Fruit fly (Drosophila melanogaster): ENCODE data around the gene mei-217.
A peak's percentile ranks its signal among the peaks of the same experiment; 100 is the strongest.

Gene mei-217

dm6 chrX:17181264-17182198 is 38.7 kb upstream of the mei-217 start (continued):
- no peak for TF ChIP-seq ro (GFP tag; IDR thresholded peaks at IDR 0.05)
- TF ChIP-seq NC2α (GFP tag; optimal IDR thresholded peaks at IDR 0.05), result no peak
- TF ChIP-seq CoRest (tag; optimal IDR thresholded peaks at IDR 0.05), result peak; percentile 18
- peak; percentile 38 for TF ChIP-seq grau (tag; optimal IDR thresholded peaks at IDR 0.05)
- TF ChIP-seq CG15696 (tag; optimal IDR thresholded peaks at IDR 0.05), result no peak
- TF ChIP-seq CG9797 (GFP tag; optimal IDR thresholded peaks at IDR 0.05), result no peak
- no peak for TF ChIP-seq Dip2 (GFP tag; IDR thresholded peaks at IDR 0.05)
- TF ChIP-seq CG6254 (GFP tag; optimal IDR thresholded peaks at IDR 0.05), result no peak
- peak; percentile 36; the same call in 1 of the 2 replicates for TF ChIP-seq CG32532 (GFP tag; IDR thresholded peaks at IDR 0.05)
- TF ChIP-seq ttk (GFP tag; IDR thresholded peaks at IDR 0.05), result 0 out of 2 replicates have a peak, but pooled peaks have one; percentile 28
- TF ChIP-seq sens-2 (GFP tag; IDR thresholded peaks at IDR 0.05), result no peak
- no peak for TF ChIP-seq CG2129 (GFP tag; IDR thresholded peaks at IDR 0.05; ENCODE audit: partially characterized antibody)
- no peak for TF ChIP-seq Drgx (GFP tag; IDR thresholded peaks at IDR 0.05)
- TF ChIP-seq Lhr (GFP tag; optimal IDR thresholded peaks at IDR 0.05), result no peak
- peak; percentile 24; the same call in 1 of the 2 replicates for TF ChIP-seq lmd (GFP tag; IDR thresholded peaks at IDR 0.05)
- TF ChIP-seq CG17361 (GFP tag; IDR thresholded peaks at IDR 0.05), result peak; percentile 61; the same call in 2 of the 3 replicates
- no peak for TF ChIP-seq CkIIα-i1 (GFP tag; IDR thresholded peaks at IDR 0.05)
- TF ChIP-seq aop (GFP tag; IDR thresholded peaks at IDR 0.05), result no peak
- TF ChIP-seq zf30C (GFP tag; optimal IDR thresholded peaks at IDR 0.05), result no peak
- no peak for TF ChIP-seq BEAF-32 (GFP tag; optimal IDR thresholded peaks at IDR 0.05)
- TF ChIP-seq CG6654 (GFP tag; optimal IDR thresholded peaks at IDR 0.05), result no peak
- no peak for TF ChIP-seq CG12744 (GFP tag; optimal IDR thresholded peaks at IDR 0.05)
- TF ChIP-seq luna (GFP tag; optimal IDR thresholded peaks at IDR 0.05), result no peak
- TF ChIP-seq Asciz (GFP tag; optimal IDR thresholded peaks at IDR 0.05), result no peak
- peak; percentile 8 for TF ChIP-seq fd3F (GFP tag; optimal IDR thresholded peaks at IDR 0.05)
- no peak for TF ChIP-seq CG3407 (GFP tag; optimal IDR thresholded peaks at IDR 0.05)
- peak; percentile 34 for TF ChIP-seq PHDP (tag; optimal IDR thresholded peaks at IDR 0.05)
- TF ChIP-seq CG10366 (GFP tag; IDR thresholded peaks at IDR 0.05), result 0 out of 2 replicates have a peak, but pooled peaks have one; percentile 7
- TF ChIP-seq NFAT (GFP tag; IDR thresholded peaks at IDR 0.05), result no peak
- no peak for TF ChIP-seq CG18764 (GFP tag; optimal IDR thresholded peaks at IDR 0.05)
- no peak for TF ChIP-seq CG5953 (GFP tag; IDR thresholded peaks at IDR 0.05)
- peak; percentile 5 for TF ChIP-seq ind (GFP tag; optimal IDR thresholded peaks at IDR 0.05)
- TF ChIP-seq zfh1 (GFP tag; IDR thresholded peaks at IDR 0.05), result 0 out of 3 replicates have a peak, but pooled peaks have one; percentile 15
- no peak for TF ChIP-seq chif (GFP tag; optimal IDR thresholded peaks at IDR 0.05)
- no peak for TF ChIP-seq bigmax (GFP tag; optimal IDR thresholded peaks at IDR 0.05)
- TF ChIP-seq h (optimal IDR thresholded peaks at IDR 0.05), result no peak
- TF ChIP-seq CG4820 (GFP tag; optimal IDR thresholded peaks at IDR 0.05), result no peak
- TF ChIP-seq sna (GFP tag; IDR thresholded peaks at IDR 0.05; ENCODE audit: partially characterized antibody), result no peak
- no peak for TF ChIP-seq Dip3 (GFP tag; optimal IDR thresholded peaks at IDR 0.05)
- TF ChIP-seq CG17186 (GFP tag; optimal IDR thresholded peaks at IDR 0.05), result no peak
- no peak for TF ChIP-seq CG14965 (GFP tag; optimal IDR thresholded peaks at IDR 0.05; ENCODE audit: borderline replicate concordance)
- TF ChIP-seq nau (GFP tag; optimal IDR thresholded peaks at IDR 0.05), result no peak
- TF ChIP-seq ara (GFP tag; IDR thresholded peaks at IDR 0.05), result no peak
- no peak for TF ChIP-seq z (GFP tag; IDR thresholded peaks at IDR 0.05)
- no peak for TF ChIP-seq tap (tag; optimal IDR thresholded peaks at IDR 0.05)
- no peak for TF ChIP-seq grn (GFP tag; optimal IDR thresholded peaks at IDR 0.05)
- no peak for TF ChIP-seq CG2202 (tag; optimal IDR thresholded peaks at IDR 0.05)
- TF ChIP-seq Awh (GFP tag; IDR thresholded peaks at IDR 0.05), result no peak
- TF ChIP-seq CG32767 (GFP tag; IDR thresholded peaks at IDR 0.05), result no peak
